Worm (Caenorhabditis elegans): Measurements from ENCODE around the gene pno-1.

The pno-1 gene

ce11 chrII:9753730-9754129 lies 11.0 kb upstream of the pno-1 start, which contains the start of gene ZK1321.1:
TSS of gene ZK1321.1 (plus strand) at chrII:9754030.
- no peak for TF ChIP-seq ets-7 (tag; optimal IDR thresholded peaks at IDR 0.05)
- TF ChIP-seq hmg-4 (GFP tag; optimal IDR thresholded peaks at IDR 0.05): no peak
- TF ChIP-seq tbx-37 (GFP tag; conservative IDR thresholded peaks at IDR 0.05): no peak
- TF ChIP-seq B0310.2 (tag; optimal IDR thresholded peaks at IDR 0.05): no peak
- TF ChIP-seq aly-1 (tag; optimal IDR thresholded peaks at IDR 0.05): no peak
- no peak for TF ChIP-seq hnd-1 (tag; optimal IDR thresholded peaks at IDR 0.05)
- no peak for TF ChIP-seq sea-1 (GFP tag; conservative IDR thresholded peaks at IDR 0.05)
- TF ChIP-seq tbx-11 (GFP tag; IDR thresholded peaks at IDR 0.05): no peak
- TF ChIP-seq flt-1 (GFP tag; IDR thresholded peaks at IDR 0.05): no peak

ce11 chrII:9753056-9753455 lies 10.4 kb upstream of the pno-1 start, which contains the start of gene Y53C12B.7:
TSS of gene Y53C12B.7 (minus strand) at chrII:9753218.
- TF ChIP-seq sea-1 (GFP tag; conservative IDR thresholded peaks at IDR 0.05) (no peak), ets-7 (tag; optimal IDR thresholded peaks at IDR 0.05) (no peak), B0310.2 (tag; optimal IDR thresholded peaks at IDR 0.05) (no peak), tbx-11 (GFP tag; IDR thresholded peaks at IDR 0.05) (no peak), aly-1 (tag; optimal IDR thresholded peaks at IDR 0.05) (no peak), ama-1 (optimal IDR thresholded peaks at IDR 0.05) (no peak), flt-1 (GFP tag; IDR thresholded peaks at IDR 0.05) (no peak), tra-4 (tag; optimal IDR thresholded peaks at IDR 0.05) (no peak), hnd-1 (tag; optimal IDR thresholded peaks at IDR 0.05) (no peak), pes-1 (GFP tag; IDR thresholded peaks at IDR 0.05) (no peak)

ce11 chrII:9752278-9752677 lies 9.6 kb upstream of the pno-1 start:
- no peak for TF ChIP-seq hmbx-1 (tag; optimal IDR thresholded peaks at IDR 0.05)
- TF ChIP-seq sea-1 (GFP tag; conservative IDR thresholded peaks at IDR 0.05): no peak
- no peak for TF ChIP-seq ets-7 (tag; optimal IDR thresholded peaks at IDR 0.05)
- TF ChIP-seq B0310.2 (tag; optimal IDR thresholded peaks at IDR 0.05): no peak
- no peak for TF ChIP-seq tra-4 (tag; optimal IDR thresholded peaks at IDR 0.05)
- TF ChIP-seq ceh-13 (GFP tag; optimal IDR thresholded peaks at IDR 0.05): no peak
- TF ChIP-seq F13C5.2 (tag; optimal IDR thresholded peaks at IDR 0.05): no peak

- TF ChIP-seq hnd-1 (tag; optimal IDR thresholded peaks at IDR 0.05): no peak
- TF ChIP-seq tbx-37 (GFP tag; conservative IDR thresholded peaks at IDR 0.05): no peak
- no peak for TF ChIP-seq F13C5.2 (tag; optimal IDR thresholded peaks at IDR 0.05)
- TF ChIP-seq sea-1 (GFP tag; conservative IDR thresholded peaks at IDR 0.05): no peak
- no peak for TF ChIP-seq pes-1 (GFP tag; IDR thresholded peaks at IDR 0.05)
- TF ChIP-seq tbx-11 (GFP tag; IDR thresholded peaks at IDR 0.05): no peak
- no peak for TF ChIP-seq hmg-4 (GFP tag; optimal IDR thresholded peaks at IDR 0.05)
- no peak for TF ChIP-seq tra-4 (tag; optimal IDR thresholded peaks at IDR 0.05)
- no peak for TF ChIP-seq aly-1 (tag; optimal IDR thresholded peaks at IDR 0.05)
- no peak for TF ChIP-seq scrt-1 (GFP tag; IDR thresholded peaks at IDR 0.05)
- TF ChIP-seq ama-1 (optimal IDR thresholded peaks at IDR 0.05): no peak
- TF ChIP-seq ceh-13 (GFP tag; optimal IDR thresholded peaks at IDR 0.05): no peak
- no peak for TF ChIP-seq ceh-36 (tag; optimal IDR thresholded peaks at IDR 0.05)
- no peak for TF ChIP-seq flt-1 (GFP tag; IDR thresholded peaks at IDR 0.05)
- no peak for TF ChIP-seq B0310.2 (tag; optimal IDR thresholded peaks at IDR 0.05)
- TF ChIP-seq ets-7 (tag; optimal IDR thresholded peaks at IDR 0.05): no peak
- TF ChIP-seq hmbx-1 (tag; optimal IDR thresholded peaks at IDR 0.05): no peak
Observed at ce11 chrII:9746069-9746468, 3.4 kb upstream of the pno-1 start, which contains the start of the genes Y53C12B.1 and nos-3. TSS of gene Y53C12B.1 (minus strand) at chrII:9746078. TSS of gene nos-3 (plus strand) at chrII:9746316.

- TF ChIP-seq tra-4 (tag; optimal IDR thresholded peaks at IDR 0.05) (no peak), ceh-13 (GFP tag; optimal IDR thresholded peaks at IDR 0.05) (no peak), F13C5.2 (tag; optimal IDR thresholded peaks at IDR 0.05) (no peak), ama-1 (optimal IDR thresholded peaks at IDR 0.05) (no peak), ets-7 (tag; optimal IDR thresholded peaks at IDR 0.05) (no peak), hmg-4 (GFP tag; optimal IDR thresholded peaks at IDR 0.05) (no peak), tbx-37 (GFP tag; conservative IDR thresholded peaks at IDR 0.05) (no peak), tbx-11 (GFP tag; IDR thresholded peaks at IDR 0.05) (no peak)
Observed at ce11 chrII:9741400-9741799, 1.3 kb downstream of the pno-1 start.

ce11 chrII:9740552-9740951 lies 2.1 kb downstream of the pno-1 start:
- TF ChIP-seq aly-1 (tag; optimal IDR thresholded peaks at IDR 0.05) (no peak), ceh-36 (tag; optimal IDR thresholded peaks at IDR 0.05) (no peak), ets-7 (tag; optimal IDR thresholded peaks at IDR 0.05) (no peak), sea-1 (GFP tag; conservative IDR thresholded peaks at IDR 0.05) (no peak), ama-1 (optimal IDR thresholded peaks at IDR 0.05) (no peak), tra-4 (tag; optimal IDR thresholded peaks at IDR 0.05) (no peak), tbx-11 (GFP tag; IDR thresholded peaks at IDR 0.05) (no peak), scrt-1 (GFP tag; IDR thresholded peaks at IDR 0.05) (no peak), pes-1 (GFP tag; IDR thresholded peaks at IDR 0.05) (no peak), hmbx-1 (tag; optimal IDR thresholded peaks at IDR 0.05) (no peak), B0310.2 (tag; optimal IDR thresholded peaks at IDR 0.05) (no peak), F13C5.2 (tag; optimal IDR thresholded peaks at IDR 0.05) (no peak), tbx-37 (GFP tag; conservative IDR thresholded peaks at IDR 0.05) (no peak), flt-1 (GFP tag; IDR thresholded peaks at IDR 0.05) (no peak), hnd-1 (tag; optimal IDR thresholded peaks at IDR 0.05) (no peak), ceh-13 (GFP tag; optimal IDR thresholded peaks at IDR 0.05) (no peak), hmg-4 (GFP tag; optimal IDR thresholded peaks at IDR 0.05) (no peak)

ce11 chrII:9738820-9739219 lies 3.9 kb downstream of the pno-1 start:
- TF ChIP-seq ets-7 (tag; optimal IDR thresholded peaks at IDR 0.05) (no peak), ceh-36 (tag; optimal IDR thresholded peaks at IDR 0.05) (no peak), hnd-1 (tag; optimal IDR thresholded peaks at IDR 0.05) (no peak), F13C5.2 (tag; optimal IDR thresholded peaks at IDR 0.05) (no peak), tra-4 (tag; optimal IDR thresholded peaks at IDR 0.05) (no peak), pes-1 (GFP tag; IDR thresholded peaks at IDR 0.05) (no peak), aly-1 (tag; optimal IDR thresholded peaks at IDR 0.05) (no peak), B0310.2 (tag; optimal IDR thresholded peaks at IDR 0.05) (no peak), scrt-1 (GFP tag; IDR thresholded peaks at IDR 0.05) (no peak), flt-1 (GFP tag; IDR thresholded peaks at IDR 0.05) (no peak), tbx-11 (GFP tag; IDR thresholded peaks at IDR 0.05) (no peak), hmbx-1 (tag; optimal IDR thresholded peaks at IDR 0.05) (no peak), hmg-4 (GFP tag; optimal IDR thresholded peaks at IDR 0.05) (no peak), sea-1 (GFP tag; conservative IDR thresholded peaks at IDR 0.05) (no peak), tbx-37 (GFP tag; conservative IDR thresholded peaks at IDR 0.05) (no peak)

Data from whole organism, early embryonic.